Worm (Caenorhabditis elegans) whole organism, young adult: ENCODE data around the gene F40G12.9.
A peak's percentile ranks its signal among the peaks of the same experiment; 100 is the strongest.
"Not testable (repeated sequence)": the region's sequence is repeated elsewhere in the genome, so short reads cannot be mapped to it uniquely, and the experiment has no call there.

Experiments
- B0019.2 ChIP-seq: fragments of 200-800 bp; sonication (Bioruptor generic); conservative IDR thresholded peaks from 2 replicates; pipeline ENCODE4 v1.3.6; 2022; ENCODE audit warnings: missing genetic modification reagents, missing genetic modification characterization, missing compliant biosample characterization
- D2030.7 ChIP-seq: fragments of 200-800 bp; sonication (Bioruptor generic); IDR thresholded peaks from 2 replicates; pipeline ENCODE4 v1.3.6; 2022; ENCODE audit warnings: missing genetic modification reagents, missing genetic modification characterization, missing compliant biosample characterization
- F33H1.4 ChIP-seq: fragments of 200-800 bp; sonication (Bioruptor generic); IDR thresholded peaks from 2 replicates; pipeline ENCODE4 v1.3.6; 2022; ENCODE audit warnings: missing genetic modification reagents, missing genetic modification characterization, missing compliant biosample characterization
- F57A8.1 ChIP-seq: fragments of 200-800 bp; sonication (Bioruptor generic); optimal IDR thresholded peaks from 2 replicates; lab custom pipeline; 2018; ENCODE audit warnings: mild to moderate bottlenecking, missing genetic modification characterization, moderate library complexity, missing compliant biosample characterization
- K12H6.12 ChIP-seq: fragments of 200-800 bp; sonication (Bioruptor generic); optimal IDR thresholded peaks from 2 replicates; lab custom pipeline; 2018; ENCODE audit warnings: mild to moderate bottlenecking, missing genetic modification characterization, missing compliant biosample characterization
- T26A5.8 ChIP-seq: sonication (generic microtip); optimal IDR thresholded peaks from 2 replicates; lab custom pipeline; 2016; ENCODE audit warnings: missing genetic modification characterization, missing compliant biosample characterization
- Y67H2A.10 ChIP-seq: fragments of 200-800 bp; sonication (Bioruptor generic); conservative IDR thresholded peaks from 2 replicates; pipeline ENCODE4 v1.3.6; 2022; ENCODE audit warnings: missing genetic modification reagents, missing genetic modification characterization, missing compliant biosample characterization
- Y79H2A.3 ChIP-seq: fragments of 200-800 bp; sonication (Bioruptor generic); conservative IDR thresholded peaks from 2 replicates; pipeline ENCODE4 v1.3.6; 2022; ENCODE audit warnings: missing genetic modification reagents, missing genetic modification characterization, missing compliant biosample characterization
- ZK185.1 ChIP-seq: sonication (generic microtip); optimal IDR thresholded peaks from 2 replicates; lab custom pipeline; 2016; ENCODE audit warnings: mild to moderate bottlenecking, missing genetic modification characterization, missing compliant biosample characterization; ENCODE audit not compliant: poor library complexity, severe bottlenecking
- akir-1 ChIP-seq: fragments of 200-800 bp; sonication (Bioruptor generic); optimal IDR thresholded peaks from 2 replicates; lab custom pipeline; 2018; ENCODE audit warnings: mild to moderate bottlenecking, missing genetic modification characterization, moderate library complexity, missing compliant biosample characterization
- attf-6 ChIP-seq: fragments of 200-800 bp; sonication (Bioruptor generic); IDR thresholded peaks from 2 replicates; pipeline ENCODE4 v1.3.6; 2022; ENCODE audit warnings: missing genetic modification reagents, missing genetic modification characterization, missing compliant biosample characterization
- bed-1 ChIP-seq: fragments of 200-800 bp; sonication (Bioruptor generic); IDR thresholded peaks from 2 replicates; pipeline ENCODE4 v1.3.6; 2022; ENCODE audit warnings: missing genetic modification reagents, missing genetic modification characterization, missing compliant biosample characterization
- cebp-2 ChIP-seq: fragments of 200-800 bp; sonication (Bioruptor generic); IDR thresholded peaks from 2 replicates; pipeline ENCODE4 v1.3.6; 2022; ENCODE audit warnings: missing genetic modification characterization, missing compliant biosample characterization
- egl-18 ChIP-seq: fragments of 200-800 bp; sonication (Bioruptor generic); IDR thresholded peaks from 2 replicates; pipeline ENCODE4 v1.3.6; 2022; ENCODE audit warnings: missing genetic modification reagents, missing genetic modification characterization, missing compliant biosample characterization
- egl-44 ChIP-seq: fragments of 200-800 bp; sonication (Bioruptor generic); IDR thresholded peaks from 2 replicates; pipeline ENCODE4 v1.3.6; 2022; ENCODE audit warnings: missing genetic modification reagents, missing genetic modification characterization, missing compliant biosample characterization
- egrh-3 ChIP-seq: fragments of 200-800 bp; sonication (Bioruptor generic); IDR thresholded peaks from 2 replicates; pipeline ENCODE4 v1.3.6; 2022; ENCODE audit warnings: missing genetic modification reagents, missing genetic modification characterization, missing compliant biosample characterization
- fkh-3 ChIP-seq: sonication (generic microtip); optimal IDR thresholded peaks from 2 replicates; lab custom pipeline; 2016; ENCODE audit warnings: mild to moderate bottlenecking, missing genetic modification characterization, missing compliant biosample characterization
- gei-17 ChIP-seq: fragments of 200-800 bp; sonication (Bioruptor generic); optimal IDR thresholded peaks from 2 replicates; lab custom pipeline; 2018; ENCODE audit warnings: mild to moderate bottlenecking, missing genetic modification characterization, missing compliant biosample characterization
- him-1 ChIP-seq: sonication (generic microtip); optimal IDR thresholded peaks from 2 replicates; lab custom pipeline; 2016; ENCODE audit warnings: missing genotype, missing genetic modification reagents, missing genetic modification characterization, missing compliant biosample characterization
- hsf-1 ChIP-seq: fragments of 200-800 bp; sonication (Bioruptor generic); IDR thresholded peaks from 2 replicates; pipeline ENCODE4 v1.3.6; 2022; ENCODE audit warnings: missing genetic modification reagents, missing genetic modification characterization, missing compliant biosample characterization
- lag-1 ChIP-seq: fragments of 200-800 bp; sonication (Bioruptor generic); IDR thresholded peaks from 2 replicates; pipeline ENCODE4 v1.3.6; 2022; ENCODE audit warnings: missing genetic modification reagents, missing genetic modification characterization, missing compliant biosample characterization
- let-526 ChIP-seq: fragments of 200-800 bp; sonication (Bioruptor generic); IDR thresholded peaks from 2 replicates; pipeline ENCODE4 v1.3.6; 2022; ENCODE audit warnings: missing genetic modification reagents, missing genetic modification characterization, missing compliant biosample characterization
- lin-26 ChIP-seq: fragments of 200-800 bp; sonication (Bioruptor generic); IDR thresholded peaks from 2 replicates; pipeline ENCODE4 v1.3.6; 2022; ENCODE audit warnings: missing genetic modification reagents, missing genetic modification characterization, missing compliant biosample characterization
- lsl-1 ChIP-seq: fragments of 200-800 bp; sonication (Bioruptor generic); optimal IDR thresholded peaks from 2 replicates; lab custom pipeline; 2018; ENCODE audit warnings: mild to moderate bottlenecking, missing genetic modification characterization, moderate library complexity, missing compliant biosample characterization
- madf-10 ChIP-seq: sonication (generic microtip); optimal IDR thresholded peaks from 2 replicates; lab custom pipeline; 2016; ENCODE audit warnings: mild to moderate bottlenecking, missing genetic modification characterization, missing compliant biosample characterization
- madf-6 ChIP-seq: fragments of 200-800 bp; sonication (Bioruptor generic); IDR thresholded peaks from 2 replicates; pipeline ENCODE4 v1.3.6; 2022; ENCODE audit warnings: missing genetic modification reagents, missing genetic modification characterization, missing compliant biosample characterization
- mcd-1 ChIP-seq: fragments of 200-800 bp; sonication (Bioruptor generic); IDR thresholded peaks from 2 replicates; pipeline ENCODE4 v1.3.6; 2022; ENCODE audit warnings: missing genetic modification reagents, missing genetic modification characterization, missing compliant biosample characterization
- nfya-2 ChIP-seq: fragments of 200-800 bp; sonication (Bioruptor generic); IDR thresholded peaks from 2 replicates; pipeline ENCODE4 v1.3.6; 2022; ENCODE audit warnings: missing genetic modification reagents, missing genetic modification characterization, missing compliant biosample characterization
- nfyb-1 ChIP-seq: fragments of 200-800 bp; sonication (Bioruptor generic); IDR thresholded peaks from 2 replicates; pipeline ENCODE4 v1.3.6; 2022; ENCODE audit warnings: missing genetic modification reagents, missing genetic modification characterization, missing compliant biosample characterization
- nhr-179 ChIP-seq: sonication (generic microtip); optimal IDR thresholded peaks from 2 replicates; lab custom pipeline; 2016; ENCODE audit warnings: mild to moderate bottlenecking, missing genetic modification characterization, missing compliant biosample characterization
- nhr-80 ChIP-seq: sonication (generic microtip); optimal IDR thresholded peaks from 2 replicates; lab custom pipeline; 2016; ENCODE audit warnings: missing genetic modification characterization, missing compliant biosample characterization
- nhr-90 ChIP-seq: sonication (generic microtip); optimal IDR thresholded peaks from 2 replicates; lab custom pipeline; 2016; ENCODE audit warnings: missing genotype, mild to moderate bottlenecking, missing genetic modification characterization, missing compliant biosample characterization
- rec-8 ChIP-seq, 2 experiments: sonication (generic microtip); optimal IDR thresholded peaks; 2 replicates each; lab custom pipeline; 2016; ENCODE audit warnings: mild to moderate bottlenecking in 2 of 2, missing genetic modification characterization in 2 of 2, missing genetic modification reagents in 2 of 2, missing genotype in 2 of 2, missing biosample characterization in 1 of 2, missing compliant biosample characterization in 1 of 2, moderate library complexity in 1 of 2
- sea-2 ChIP-seq: fragments of 200-800 bp; sonication (Bioruptor generic); IDR thresholded peaks from 2 replicates; pipeline ENCODE4 v1.3.6; 2022; ENCODE audit warnings: missing genetic modification characterization, missing compliant biosample characterization
- snpc-1.1 ChIP-seq: sonication (generic microtip); optimal IDR thresholded peaks from 2 replicates; lab custom pipeline; 2017; ENCODE audit warnings: missing genetic modification characterization, mild to moderate bottlenecking, missing compliant biosample characterization, antibody characterized with exemption, moderate library complexity, missing genotype, missing genetic modification reagents; ENCODE audit not compliant: insufficient read depth
- snpc-1.3 ChIP-seq: sonication (generic microtip); optimal IDR thresholded peaks from 2 replicates; lab custom pipeline; 2017; ENCODE audit warnings: missing genetic modification characterization, mild to moderate bottlenecking, missing compliant biosample characterization, antibody characterized with exemption, moderate library complexity, missing genotype, missing genetic modification reagents; ENCODE audit not compliant: insufficient read depth
- snpc-4 ChIP-seq, 5 experiments: fragments of 150-350 bp in 1 of 5; sonication (generic microtip) in 4 of 5; optimal IDR thresholded peaks; 2 replicates each; lab custom pipeline; 2014 to 2018; ENCODE audit warnings: missing genetic modification characterization in 5 of 5, missing biosample characterization in 3 of 5, antibody characterized with exemption in 2 of 5, mild to moderate bottlenecking in 2 of 5, missing compliant biosample characterization in 2 of 5, missing genotype in 2 of 5, moderate library complexity in 2 of 5, missing genetic modification reagents in 1 of 5
- somi-1 ChIP-seq: fragments of 200-800 bp; sonication (Bioruptor generic); optimal IDR thresholded peaks from 2 replicates; lab custom pipeline; 2018; ENCODE audit warnings: mild to moderate bottlenecking, missing genetic modification characterization, missing compliant biosample characterization
- tbp1 ChIP-seq: fragments of 200-800 bp; sonication (Bioruptor generic); optimal IDR thresholded peaks from 2 replicates; lab custom pipeline; 2018; ENCODE audit warnings: mild to moderate bottlenecking, missing genetic modification characterization, missing compliant biosample characterization
- xnd-1 ChIP-seq: sonication (generic microtip); optimal IDR thresholded peaks from 2 replicates; lab custom pipeline; 2016; ENCODE audit warnings: missing genotype, missing genetic modification reagents, missing genetic modification characterization, missing compliant biosample characterization

Gene F40G12.9

DNA sequence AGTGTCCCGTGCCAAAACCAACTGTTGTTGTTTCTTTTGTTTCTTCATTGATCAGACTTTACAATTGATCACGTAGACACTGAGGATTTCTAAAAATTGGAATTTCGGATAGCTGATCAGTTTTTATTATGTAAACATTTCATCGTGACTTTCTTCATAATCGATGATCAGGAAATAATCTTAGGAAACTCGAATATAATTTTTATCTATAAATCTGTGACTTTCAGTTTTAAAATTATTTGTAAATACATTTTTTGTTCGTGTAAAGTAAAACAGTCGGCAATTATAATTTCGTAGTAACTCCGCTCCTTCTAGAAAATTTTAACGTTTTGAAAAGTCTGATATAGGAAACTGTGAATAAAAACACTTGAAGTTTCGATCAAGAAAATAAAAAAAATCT, 11.7 kb upstream of the F40G12.9 start, which contains the start of gene F40G12.5:
Gene F40G12.5 (minus strand): TSS at position 101 of the 400 bp plus-strand sequence.
- no peak for TF ChIP-seq Y67H2A.10
- no peak for TF ChIP-seq bed-1 (GFP tag; lab: Robert Waterston, UW)
- TF ChIP-seq madf-6 (GFP tag; lab: Robert Waterston, UW) = no peak
- TF ChIP-seq gei-17 = no peak
- TF ChIP-seq rec-8 (tag; optimal IDR thresholded peaks at IDR 0.05; lab: Kevin White, UChicago) = no peak
- TF ChIP-seq nhr-179 (tag; lab: Kevin White, UChicago) = no peak
- no peak for TF ChIP-seq egl-18 (GFP tag; lab: Robert Waterston, UW)
- TF ChIP-seq xnd-1 (tag; lab: Kevin White, UChicago) = no peak
- no peak for TF ChIP-seq somi-1 (GFP tag; lab: Kevin White, UChicago)
- TF ChIP-seq cebp-2 (GFP tag; lab: Robert Waterston, UW) = no peak

DNA sequence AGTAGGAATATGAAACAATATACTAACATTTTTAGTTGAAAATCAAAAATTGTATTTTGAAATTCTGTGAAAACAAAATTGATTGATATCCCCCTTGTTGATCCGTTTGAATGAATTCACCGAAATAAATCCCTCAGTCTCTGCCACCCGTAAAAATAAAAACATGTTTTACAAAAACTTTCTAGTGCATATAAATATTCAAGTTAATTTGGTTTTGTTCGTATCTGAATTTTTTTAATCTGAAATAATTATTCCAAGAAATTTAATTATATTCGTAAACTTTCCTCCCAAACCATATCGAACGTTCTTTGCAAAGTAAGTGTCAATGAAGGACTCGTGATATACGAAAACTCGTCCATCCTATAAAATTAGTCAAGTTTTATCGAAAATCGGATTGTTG, 9.4 kb upstream of the F40G12.9 start, which contains the start of gene F40G12.6:
Gene F40G12.6 (minus strand): TSS at position 101 of the 400 bp plus-strand sequence.
- TF ChIP-seq nhr-90 (tag; lab: Kevin White, UChicago) (no peak), Y79H2A.3 (GFP tag; lab: Robert Waterston, UW) (no peak), nhr-80 (tag; lab: Kevin White, UChicago) (no peak), nfyb-1 (GFP tag; lab: Robert Waterston, UW) (no peak), akir-1 (GFP tag; lab: Kevin White, UChicago) (no peak), lsl-1 (GFP tag; lab: Kevin White, UChicago) (no peak), hsf-1 (GFP tag; lab: Robert Waterston, UW) (no peak), let-526 (GFP tag; lab: Robert Waterston, UW) (no peak), egl-44 (no peak), nfya-2 (GFP tag; lab: Robert Waterston, UW) (no peak), fkh-3 (no peak), sea-2 (no peak), F57A8.1 (GFP tag; lab: Kevin White, UChicago) (no peak), K12H6.12 (no peak), ZK185.1 (tag; lab: Kevin White, UChicago) (no peak), lag-1 (GFP tag; lab: Robert Waterston, UW) (no peak)

DNA sequence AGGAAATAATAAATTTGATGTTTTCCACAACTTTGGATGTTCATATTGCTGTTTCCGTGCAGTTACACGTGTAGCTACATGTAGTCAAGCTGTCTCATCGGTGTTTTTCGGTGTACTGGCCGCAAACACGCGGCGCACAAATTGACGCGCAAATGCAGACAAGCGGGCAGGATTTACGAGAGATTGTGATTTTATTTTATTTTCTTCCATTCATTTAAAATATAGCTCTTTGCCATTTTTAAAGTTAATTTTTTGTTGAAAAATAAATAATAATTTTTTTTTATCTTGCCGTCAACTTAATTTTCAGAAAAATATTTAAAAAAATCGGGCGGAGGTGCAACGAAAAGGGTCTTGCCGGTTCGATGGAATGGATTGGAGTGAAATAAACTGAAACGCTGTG, 8.2 kb upstream of the F40G12.9 start, which contains the start of gene F40G12.7:
Gene F40G12.7 (plus strand): TSS at position 301 of the 400 bp plus-strand sequence.
- TF ChIP-seq madf-10; egrh-3 (GFP tag; lab: Robert Waterston, UW); T26A5.8: not testable (repeated sequence)

DNA sequence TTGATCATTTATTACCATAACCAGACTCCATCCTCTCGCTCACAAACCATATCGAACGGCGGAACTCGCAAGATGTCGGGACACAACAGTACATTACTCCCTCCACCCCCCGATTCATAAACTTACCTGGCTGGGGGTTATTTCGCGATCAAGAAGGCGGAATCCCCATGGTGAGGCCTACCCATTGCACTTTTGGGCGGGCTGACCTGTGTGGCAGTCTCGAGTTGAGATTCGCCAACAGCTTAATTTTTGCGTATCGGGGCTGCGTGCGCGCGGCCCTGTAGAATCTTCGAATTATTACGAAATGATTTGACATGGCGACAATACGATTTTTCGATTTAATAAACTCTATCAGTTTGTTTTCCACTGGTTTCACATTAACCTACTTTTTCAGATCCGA, 5.0 kb upstream of the F40G12.9 start:
- peak; percentile 87; the same call in 1 of the 2 replicates for TF ChIP-seq attf-6 (GFP tag; lab: Robert Waterston, UW)
- peak; percentile 78 for TF ChIP-seq snpc-4 (GFP tag; optimal IDR thresholded peaks at IDR 0.05; lab: Kevin White, UChicago)
- peak; percentile 68 to 93 (median 85) for TF ChIP-seq snpc-4 (tag; optimal IDR thresholded peaks at IDR 0.05; lab: Kevin White, UChicago)
- peak; percentile 19 for TF ChIP-seq lsl-1 (GFP tag; lab: Kevin White, UChicago)
- TF ChIP-seq D2030.7 (GFP tag; lab: Robert Waterston, UW) = peak; percentile 48
- peak; percentile 87 for TF ChIP-seq him-1 (tag; lab: Kevin White, UChicago)
- TF ChIP-seq hsf-1 (GFP tag; lab: Robert Waterston, UW) = 0 out of 2 replicates have a peak, but pooled peaks have one; percentile 23
- peak; percentile 51 for TF ChIP-seq tbp1 (GFP tag; lab: Kevin White, UChicago)
- TF ChIP-seq F33H1.4 (GFP tag; lab: Robert Waterston, UW) = peak; percentile 25; the same call in 1 of the 2 replicates
- peak; percentile 55 for TF ChIP-seq madf-6 (GFP tag; lab: Robert Waterston, UW)
- peak; percentile 90 for TF ChIP-seq snpc-1.1 (tag; lab: Kevin White, UChicago)
- peak; percentile 53; the same call in 1 of the 2 replicates for TF ChIP-seq lin-26 (GFP tag; lab: Robert Waterston, UW)
- TF ChIP-seq mcd-1 (GFP tag; lab: Robert Waterston, UW) = peak; percentile 52
- TF ChIP-seq B0019.2 (GFP tag; lab: Robert Waterston, UW) = 0 out of 2 replicates have a peak, but pooled peaks have one; percentile 19
- TF ChIP-seq snpc-1.3 = peak; percentile 43
